Fruit fly (Drosophila melanogaster) whole organism, pupa: ENCODE results near the gene Pfdn5.

ENCODE experiments used
- CG10348 ChIP-seq: fragments of 200-800 bp; sonication (Bioruptor generic); IDR thresholded peaks from 2 replicates; pipeline ENCODE4 v1.3.6; 2022; ENCODE audit warnings: missing biosample characterization, missing genetic modification characterization
- CG12605 ChIP-seq: fragments of 200-800 bp; sonication (Bioruptor generic); IDR thresholded peaks from 2 replicates; pipeline ENCODE4 v1.3.6; 2022; ENCODE audit warnings: missing biosample characterization, missing genetic modification characterization
- CG13204 ChIP-seq: fragments of 200-800 bp; sonication (Bioruptor generic); optimal IDR thresholded peaks from 2 replicates; lab custom pipeline; 2018; ENCODE audit warnings: missing biosample characterization, mild to moderate bottlenecking, missing genetic modification characterization, moderate library complexity
- CG15710 ChIP-seq: fragments of 200-800 bp; sonication (Bioruptor generic); optimal IDR thresholded peaks from 2 replicates; lab custom pipeline; 2018; ENCODE audit warnings: missing biosample characterization, mild to moderate bottlenecking, missing genetic modification characterization, moderate library complexity
- CG17806 ChIP-seq: fragments of 200-800 bp; sonication (Bioruptor generic); optimal IDR thresholded peaks from 2 replicates; lab custom pipeline; 2018; ENCODE audit warnings: missing biosample characterization, mild to moderate bottlenecking, missing genetic modification characterization, moderate library complexity
- CG32121 ChIP-seq: fragments of 200-800 bp; sonication (Bioruptor generic); IDR thresholded peaks from 2 replicates; pipeline ENCODE4 v1.3.6; 2022; ENCODE audit warnings: missing biosample characterization, missing genetic modification characterization
- CG34367 ChIP-seq: fragments of 200-800 bp; sonication (Bioruptor generic); optimal IDR thresholded peaks from 2 replicates; lab custom pipeline; 2018; ENCODE audit warnings: missing biosample characterization, mild to moderate bottlenecking, missing genetic modification characterization
- CG4496 ChIP-seq: fragments of 200-800 bp; sonication (Bioruptor generic); IDR thresholded peaks from 3 replicates; pipeline ENCODE4 v1.3.6; 2022; ENCODE audit warnings: missing biosample characterization, missing genetic modification characterization
- CG8159 ChIP-seq: fragments of 200-800 bp; sonication (Bioruptor generic); optimal IDR thresholded peaks from 3 replicates; lab custom pipeline; 2018; ENCODE audit warnings: missing biosample characterization, mild to moderate bottlenecking, missing genetic modification characterization, moderate library complexity
- CG8301 ChIP-seq: fragments of 200-800 bp; sonication (Bioruptor generic); optimal IDR thresholded peaks from 2 replicates; lab custom pipeline; 2018; ENCODE audit warnings: missing biosample characterization, mild to moderate bottlenecking, missing genetic modification characterization
- CG9948 ChIP-seq: fragments of 200-800 bp; sonication (Bioruptor generic); optimal IDR thresholded peaks from 2 replicates; lab custom pipeline; 2018; ENCODE audit warnings: missing biosample characterization, mild to moderate bottlenecking, missing genetic modification characterization, moderate library complexity
- D1 ChIP-seq: fragments of 200-800 bp; sonication (Bioruptor generic); optimal IDR thresholded peaks from 2 replicates; lab custom pipeline; 2018; ENCODE audit warnings: missing biosample characterization, mild to moderate bottlenecking, missing genetic modification characterization, moderate library complexity
- Ets98B ChIP-seq: fragments of 200-800 bp; sonication (Bioruptor generic); IDR thresholded peaks from 2 replicates; pipeline ENCODE4 v1.3.6; 2022; ENCODE audit warnings: missing biosample characterization, missing genetic modification characterization
- Pif1A ChIP-seq: fragments of 200-800 bp; sonication (Bioruptor generic); optimal IDR thresholded peaks from 3 replicates; lab custom pipeline; 2016; ENCODE audit warnings: missing biosample characterization, missing genetic modification characterization
- Pif1B ChIP-seq: fragments of 200-800 bp; sonication (Bioruptor generic); optimal IDR thresholded peaks from 3 replicates; lab custom pipeline; 2016; ENCODE audit warnings: missing biosample characterization, missing genetic modification characterization
- Snoo ChIP-seq: fragments of 200-800 bp; sonication (Bioruptor generic); optimal IDR thresholded peaks from 3 replicates; lab custom pipeline; 2017; ENCODE audit warnings: missing biosample characterization, mild to moderate bottlenecking, missing genetic modification characterization, inconsistent platforms
- fd96Ca ChIP-seq: fragments of 200-800 bp; sonication (Bioruptor generic); IDR thresholded peaks from 3 replicates; pipeline ENCODE4 v1.3.6; 2022; ENCODE audit warnings: missing biosample characterization, missing genetic modification characterization
- gl ChIP-seq: fragments of 200-800 bp; sonication (Bioruptor generic); optimal IDR thresholded peaks from 2 replicates; lab custom pipeline; 2018; ENCODE audit warnings: missing biosample characterization, mild to moderate bottlenecking, missing genetic modification characterization
- rn ChIP-seq: fragments of 200-800 bp; sonication (Bioruptor generic); IDR thresholded peaks from 2 replicates; pipeline ENCODE4 v1.3.6; 2022; ENCODE audit warnings: missing biosample characterization, missing genetic modification characterization

Pfdn5 gene

dm6 chr3R:22464611-22465113, 22.2 kb upstream of the Pfdn5 start, which contains the start of gene CG7054:
TSS of gene CG7054 (plus strand) at chr3R:22464985.
- TF ChIP-seq fd96Ca (GFP tag; lab: Robert Waterston, UW) (no peak), gl (tag; lab: Kevin White, UChicago) (no peak), CG4496 (0 out of 3 replicates have a peak, but pooled peaks have one; percentile 16), Ets98B (GFP tag; lab: Robert Waterston, UW) (peak; percentile 9; the same call in 1 of the 2 replicates)

- no peak for TF ChIP-seq Ets98B (GFP tag; lab: Robert Waterston, UW)
- no peak for TF ChIP-seq gl (tag; lab: Kevin White, UChicago)
- TF ChIP-seq CG15710 (tag; lab: Kevin White, UChicago): no peak
- TF ChIP-seq CG34367 (tag; lab: Kevin White, UChicago): no peak
- TF ChIP-seq CG13204: no peak
- no peak for TF ChIP-seq rn (GFP tag; lab: Robert Waterston, UW)
- no peak for TF ChIP-seq CG4496
- TF ChIP-seq CG17806 (tag; lab: Kevin White, UChicago): no peak
- TF ChIP-seq CG9948 (tag; lab: Kevin White, UChicago): no peak
- TF ChIP-seq Pif1A: no peak
- TF ChIP-seq CG10348: no peak
- TF ChIP-seq CG8159 (tag; lab: Kevin White, UChicago): no peak
- TF ChIP-seq CG32121 (GFP tag; lab: Robert Waterston, UW): no peak
- TF ChIP-seq D1 (tag; lab: Kevin White, UChicago): no peak
- TF ChIP-seq Pif1B: no peak
These were observed 21.7 kb upstream of the Pfdn5 start for dm6 chr3R:22465138-22465537.

- TF ChIP-seq rn (GFP tag; lab: Robert Waterston, UW) (no peak), CG13204 (no peak), fd96Ca (GFP tag; lab: Robert Waterston, UW) (no peak), CG15710 (tag; lab: Kevin White, UChicago) (no peak), Ets98B (GFP tag; lab: Robert Waterston, UW) (no peak), CG8159 (tag; lab: Kevin White, UChicago) (no peak), CG8301 (tag; lab: Kevin White, UChicago) (no peak), CG10348 (no peak)
- TF ChIP-seq, all 21 proteins: peak for 0
These were observed 20.8 kb upstream of the Pfdn5 start, which contains the start of gene Pebp1 for dm6 chr3R:22465984-22466530. TSS of gene Pebp1 (plus strand) at chr3R:22466034.

- TF ChIP-seq CG8159 (tag; lab: Kevin White, UChicago): no peak
- no peak for TF ChIP-seq CG15710 (tag; lab: Kevin White, UChicago)
- TF ChIP-seq Snoo (tag; lab: Kevin White, UChicago): no peak
- TF ChIP-seq, all 21 proteins: peak for 0
These were observed 18.8 kb upstream of the Pfdn5 start, which contains the start of the genes CG5377 and Nrx-1 for dm6 chr3R:22467939-22468571. TSS of gene CG5377 (minus strand) at chr3R:22468157. TSS of gene Nrx-1 (plus strand) at chr3R:22468512.

- TF ChIP-seq CG32121 (GFP tag; lab: Robert Waterston, UW): peak; percentile 36; the same call in 1 of the 2 replicates
- TF ChIP-seq Pif1B: peak; percentile 47
- peak; percentile 55 for TF ChIP-seq CG34367 (tag; lab: Kevin White, UChicago)
- TF ChIP-seq CG4496: peak; percentile 77
- peak; percentile 78 for TF ChIP-seq CG8159 (tag; lab: Kevin White, UChicago)
- TF ChIP-seq Ets98B (GFP tag; lab: Robert Waterston, UW): peak; percentile 60
- no peak for TF ChIP-seq CG10348
- no peak for TF ChIP-seq rn (GFP tag; lab: Robert Waterston, UW)
- TF ChIP-seq CG12605 (GFP tag; lab: Robert Waterston, UW): peak; percentile 48; the same call in 1 of the 2 replicates
- TF ChIP-seq CG9948 (tag; lab: Kevin White, UChicago): peak; percentile 65
- peak; percentile 71 for TF ChIP-seq CG15710 (tag; lab: Kevin White, UChicago)
- no peak for TF ChIP-seq gl (tag; lab: Kevin White, UChicago)
- no peak for TF ChIP-seq Snoo (tag; lab: Kevin White, UChicago)
- TF ChIP-seq CG8301 (tag; lab: Kevin White, UChicago): no peak
- TF ChIP-seq fd96Ca (GFP tag; lab: Robert Waterston, UW): peak; percentile 77
- TF ChIP-seq, all 21 proteins: peak for 10
These were observed 17.9 kb upstream of the Pfdn5 start for dm6 chr3R:22468829-22469487.

- TF ChIP-seq CG34367 (tag; lab: Kevin White, UChicago): no peak
- no peak for TF ChIP-seq D1 (tag; lab: Kevin White, UChicago)
- no peak for TF ChIP-seq Pif1B
- TF ChIP-seq, all 21 proteins: peak for 0
These were observed 16.8 kb upstream of the Pfdn5 start for dm6 chr3R:22470064-22470463.

- TF ChIP-seq Snoo (tag; lab: Kevin White, UChicago) (no peak), fd96Ca (GFP tag; lab: Robert Waterston, UW) (no peak), CG17806 (tag; lab: Kevin White, UChicago) (no peak), CG8159 (tag; lab: Kevin White, UChicago) (no peak), CG10348 (no peak), Pif1B (no peak), Pif1A (no peak), CG9948 (tag; lab: Kevin White, UChicago) (no peak)
These were observed 3.3 kb upstream of the Pfdn5 start for dm6 chr3R:22483537-22483936.
